Worm (Caenorhabditis elegans): ENCODE measurements around the gene C46C11.4.
"Not testable (repeated sequence)": the region's sequence is repeated elsewhere in the genome, so short reads cannot be mapped to it uniquely, and the experiment has no call there.

DNA sequence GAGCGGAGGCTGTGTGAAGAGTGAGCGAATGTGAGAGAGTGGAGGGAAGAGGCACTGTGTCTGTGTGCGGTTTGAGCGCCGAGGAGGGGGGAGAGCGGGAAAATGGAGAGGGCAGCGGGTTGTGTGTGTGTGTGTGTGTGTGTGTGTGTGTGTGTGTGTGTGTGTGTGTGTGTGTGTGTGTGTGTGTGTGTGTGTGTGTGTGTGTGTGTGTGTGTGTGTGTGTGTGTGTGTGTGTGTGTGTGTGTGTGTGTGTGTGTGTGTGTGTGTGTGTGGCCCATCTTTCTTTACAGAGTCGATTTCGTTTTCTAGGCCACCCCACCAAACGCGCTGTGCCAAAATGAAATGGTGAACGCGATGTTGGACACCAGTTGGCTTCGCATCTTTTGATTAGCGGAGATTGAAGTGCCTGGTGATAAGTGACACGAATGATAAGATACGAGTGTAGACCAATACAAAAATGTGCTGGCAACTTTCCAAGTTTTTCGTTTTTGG, 40.6 kb downstream of the C46C11.4 start:
- not testable (repeated sequence) for TF ChIP-seq pqm-1 (tag; optimal IDR thresholded peaks at IDR 0.05)
- peak; percentile 14 for TF ChIP-seq skn-1 (tag; optimal IDR thresholded peaks at IDR 0.05)

Measured in whole organism, L1 larva.